Fruit fly (Drosophila melanogaster): ENCODE data around the gene Pmm2.

The Pmm2 gene

dm6 chr3L:12496428-12497344, 37.7 kb upstream of the Pmm2 start, which contains the start of gene CG10657 (continued):
- TF ChIP-seq cyc (GFP tag; optimal IDR thresholded peaks at IDR 0.05) (no peak), fd85E (GFP tag; optimal IDR thresholded peaks at IDR 0.05) (no peak), achi (GFP tag; optimal IDR thresholded peaks at IDR 0.05) (no peak), fd59A (GFP tag; optimal IDR thresholded peaks at IDR 0.05) (no peak), Hr39 (GFP tag; optimal IDR thresholded peaks at IDR 0.05) (no peak), Gug (GFP tag; IDR thresholded peaks at IDR 0.05) (no peak), Blimp-1 (GFP tag; optimal IDR thresholded peaks at IDR 0.05) (peak; percentile 97), acj6 (GFP tag; optimal IDR thresholded peaks at IDR 0.05) (no peak), CG6808 (GFP tag; optimal IDR thresholded peaks at IDR 0.05) (no peak), dac (GFP tag; optimal IDR thresholded peaks at IDR 0.05) (no peak), Hr4 (GFP tag; optimal IDR thresholded peaks at IDR 0.05) (peak; percentile 22), Met (GFP tag; optimal IDR thresholded peaks at IDR 0.05) (no peak), OdsH (GFP tag; optimal IDR thresholded peaks at IDR 0.05) (peak; percentile 30), CG8119 (GFP tag; IDR thresholded peaks at IDR 0.05) (peak; percentile 77), Eip75B (GFP tag; optimal IDR thresholded peaks at IDR 0.05) (no peak), Ets96B (tag; optimal IDR thresholded peaks at IDR 0.05) (no peak), CG16779 (tag; optimal IDR thresholded peaks at IDR 0.05) (no peak), ss (GFP tag; optimal IDR thresholded peaks at IDR 0.05) (no peak), Lpt (GFP tag; optimal IDR thresholded peaks at IDR 0.05) (no peak), CG11762 (GFP tag; optimal IDR thresholded peaks at IDR 0.05; ENCODE audit: insufficient read depth) (peak; percentile 3), CG11902 (GFP tag; optimal IDR thresholded peaks at IDR 0.05) (no peak)

DNA sequence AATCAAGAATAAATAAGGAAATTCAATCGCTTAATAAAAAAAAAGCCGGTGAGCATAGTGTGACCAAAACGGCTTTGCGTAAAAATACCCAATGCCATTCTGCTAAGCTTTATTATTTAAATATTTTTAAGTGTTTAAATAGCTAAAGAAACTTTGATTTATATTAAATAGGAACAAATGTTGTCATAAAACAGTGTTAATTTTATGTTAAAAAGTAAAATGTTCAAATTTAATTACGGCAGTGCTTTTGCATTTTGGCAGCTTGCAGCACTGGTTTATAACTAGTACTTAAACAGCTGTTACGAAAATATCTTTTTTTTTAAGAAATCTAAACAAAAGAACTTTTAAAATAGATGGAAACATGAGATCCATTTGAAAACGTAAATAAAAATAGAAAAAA, 33.1 kb upstream of the Pmm2 start, which contains the start of the genes CG10638 and CG10681:
Gene CG10638, minus strand, starts transcription at position 63 of the 400 bp plus-strand sequence.
Gene CG10681, plus strand, starts transcription at position 265 of the 400 bp plus-strand sequence.
- peak; percentile 68 for TF ChIP-seq Eip75B (GFP tag; optimal IDR thresholded peaks at IDR 0.05)
- no peak for TF ChIP-seq Sox15 (GFP tag; optimal IDR thresholded peaks at IDR 0.05)
- TF ChIP-seq CG8119 (GFP tag; IDR thresholded peaks at IDR 0.05) = no peak
- TF ChIP-seq CG10669 (GFP tag; optimal IDR thresholded peaks at IDR 0.05) = no peak
- TF ChIP-seq CG8632 (GFP tag; optimal IDR thresholded peaks at IDR 0.05) = peak; percentile 4
- peak; percentile 41 for TF ChIP-seq achi (GFP tag; optimal IDR thresholded peaks at IDR 0.05)
- no peak for TF ChIP-seq CG32006 (GFP tag; optimal IDR thresholded peaks at IDR 0.05)
- peak; percentile 81 for TF ChIP-seq Sox14 (GFP tag; optimal IDR thresholded peaks at IDR 0.05)
- TF ChIP-seq CG4318 (GFP tag; optimal IDR thresholded peaks at IDR 0.05) = no peak
- TF ChIP-seq CG7368 (GFP tag; optimal IDR thresholded peaks at IDR 0.05) = no peak
- no peak for TF ChIP-seq Hr38 (GFP tag; optimal IDR thresholded peaks at IDR 0.05)
- no peak for TF ChIP-seq net (GFP tag; optimal IDR thresholded peaks at IDR 0.05)
- TF ChIP-seq Ets96B (tag; optimal IDR thresholded peaks at IDR 0.05) = peak; percentile 26
- peak; percentile 1 for TF ChIP-seq CG6792 (GFP tag; optimal IDR thresholded peaks at IDR 0.05)
- no peak for TF ChIP-seq Sox102F (GFP tag; optimal IDR thresholded peaks at IDR 0.05)
- no peak for TF ChIP-seq fd85E (GFP tag; optimal IDR thresholded peaks at IDR 0.05)
- no peak for TF ChIP-seq Gug (GFP tag; IDR thresholded peaks at IDR 0.05)
- TF ChIP-seq CG34406 (GFP tag; optimal IDR thresholded peaks at IDR 0.05) = peak; percentile 34
- TF ChIP-seq CG8319 (GFP tag; optimal IDR thresholded peaks at IDR 0.05) = no peak
- peak; percentile 49 for TF ChIP-seq lz (GFP tag; optimal IDR thresholded peaks at IDR 0.05)
- TF ChIP-seq CG15336 (GFP tag; IDR thresholded peaks at IDR 0.05) = no peak
- TF ChIP-seq OdsH (GFP tag; optimal IDR thresholded peaks at IDR 0.05) = peak; percentile 23
- peak; percentile 56 for TF ChIP-seq Hr4 (GFP tag; optimal IDR thresholded peaks at IDR 0.05)
- no peak for TF ChIP-seq spab (GFP tag; optimal IDR thresholded peaks at IDR 0.05)
- peak; percentile 88 for TF ChIP-seq Eip78C (GFP tag)
- no peak for TF ChIP-seq dac (GFP tag; optimal IDR thresholded peaks at IDR 0.05)
- no peak for TF ChIP-seq salr (GFP tag; optimal IDR thresholded peaks at IDR 0.05)
- TF ChIP-seq cyc (GFP tag; optimal IDR thresholded peaks at IDR 0.05) = peak; percentile 43
- no peak for TF ChIP-seq CG11902 (GFP tag; optimal IDR thresholded peaks at IDR 0.05)
- no peak for TF ChIP-seq svp (GFP tag)
- peak; percentile 33 for TF ChIP-seq CG6854 (GFP tag; optimal IDR thresholded peaks at IDR 0.05)
- no peak for TF ChIP-seq Ets21C (GFP tag; optimal IDR thresholded peaks at IDR 0.05)
- TF ChIP-seq CG10631 (GFP tag; optimal IDR thresholded peaks at IDR 0.05) = peak; percentile 45
- TF ChIP-seq CG3919 (GFP tag; optimal IDR thresholded peaks at IDR 0.05) = peak; percentile 38
- TF ChIP-seq dsx (GFP tag; optimal IDR thresholded peaks at IDR 0.05; ENCODE audit: poor library complexity, severe bottlenecking) = peak; percentile 13
- no peak for TF ChIP-seq Hr39 (GFP tag; optimal IDR thresholded peaks at IDR 0.05)
- peak; percentile 44 for TF ChIP-seq CG1621 (tag; optimal IDR thresholded peaks at IDR 0.05)
- no peak for TF ChIP-seq pdm3 (GFP tag; optimal IDR thresholded peaks at IDR 0.05)

All from whole organism, prepupa.